Fruit fly (Drosophila melanogaster) whole organism, prepupa: Measurements from ENCODE around the gene knk.
A peak's percentile ranks its signal among the peaks of the same experiment; 100 is the strongest.

Experiments
- Blimp-1 ChIP-seq: fragments of 200-800 bp; sonication (Bioruptor generic); optimal IDR thresholded peaks from 3 replicates; lab custom pipeline; 2017; ENCODE audit warnings: missing biosample characterization, missing genetic modification characterization, mild to moderate bottlenecking, moderate library complexity, missing genetic modification reagents
- CG10631 ChIP-seq: fragments of 200-800 bp; sonication (Bioruptor generic); optimal IDR thresholded peaks from 2 replicates; lab custom pipeline; 2016; ENCODE audit warnings: missing biosample characterization, missing genetic modification characterization
- CG10669 ChIP-seq: fragments of 200-800 bp; sonication (Bioruptor generic); optimal IDR thresholded peaks from 3 replicates; lab custom pipeline; 2018; ENCODE audit warnings: missing biosample characterization, mild to moderate bottlenecking, missing genetic modification characterization, moderate library complexity
- CG11294 ChIP-seq: fragments of 200-800 bp; sonication (Bioruptor generic); IDR thresholded peaks from 2 replicates; pipeline ENCODE4 v1.3.6; 2022; ENCODE audit warnings: missing biosample characterization, missing genetic modification characterization
- CG11762 ChIP-seq: fragments of 200-800 bp; sonication (Bioruptor generic); optimal IDR thresholded peaks from 3 replicates; lab custom pipeline; 2016; ENCODE audit warnings: missing biosample characterization, missing genetic modification characterization; ENCODE audit not compliant: insufficient read depth
- CG11902 ChIP-seq: fragments of 200-800 bp; sonication (Bioruptor generic); optimal IDR thresholded peaks from 3 replicates; lab custom pipeline; 2016; ENCODE audit warnings: missing biosample characterization, missing genetic modification characterization
- CG15336 ChIP-seq: fragments of 200-800 bp; sonication (Bioruptor generic); IDR thresholded peaks from 2 replicates; pipeline ENCODE4 v1.3.6; 2022; ENCODE audit warnings: missing biosample characterization, missing genetic modification characterization
- CG16779 ChIP-seq: fragments of 200-800 bp; sonication (Bioruptor generic); optimal IDR thresholded peaks from 3 replicates; lab custom pipeline; 2017; ENCODE audit warnings: missing biosample characterization, mild to moderate bottlenecking, missing genetic modification characterization
- CG3032 ChIP-seq: fragments of 200-800 bp; optimal IDR thresholded peaks from 2 replicates; lab custom pipeline; 2019; ENCODE audit warnings: missing biosample characterization, mild to moderate bottlenecking, missing genetic modification characterization, moderate library complexity
- CG31627 ChIP-seq: fragments of 200-800 bp; sonication (Bioruptor generic); optimal IDR thresholded peaks from 3 replicates; lab custom pipeline; 2016; ENCODE audit warnings: missing biosample characterization, missing genetic modification characterization
- CG3919 ChIP-seq: fragments of 200-800 bp; sonication (Bioruptor generic); optimal IDR thresholded peaks from 3 replicates; lab custom pipeline; 2016; ENCODE audit warnings: missing biosample characterization, missing genetic modification characterization
- CG4318 ChIP-seq: fragments of 200-800 bp; sonication (Bioruptor generic); optimal IDR thresholded peaks from 3 replicates; lab custom pipeline; 2017; ENCODE audit warnings: missing biosample characterization, mild to moderate bottlenecking, missing genetic modification characterization
- CG6163 ChIP-seq: fragments of 200-800 bp; sonication (Bioruptor generic); IDR thresholded peaks from 3 replicates; pipeline ENCODE4 v1.3.6; 2022; ENCODE audit warnings: missing biosample characterization, missing genetic modification characterization
- CG6276 ChIP-seq: fragments of 200-800 bp; sonication (Bioruptor generic); optimal IDR thresholded peaks from 2 replicates; lab custom pipeline; 2017; ENCODE audit warnings: missing biosample characterization, mild to moderate bottlenecking, missing genetic modification characterization
- CG6854 ChIP-seq: fragments of 200-800 bp; sonication (Bioruptor generic); optimal IDR thresholded peaks from 2 replicates; lab custom pipeline; 2017; ENCODE audit warnings: missing biosample characterization, mild to moderate bottlenecking, missing genetic modification characterization
- CG7368 ChIP-seq: fragments of 200-800 bp; sonication (Bioruptor generic); optimal IDR thresholded peaks from 3 replicates; lab custom pipeline; 2016; ENCODE audit warnings: missing biosample characterization, missing genetic modification characterization
- CG8119 ChIP-seq: fragments of 200-800 bp; sonication (Bioruptor generic); IDR thresholded peaks from 3 replicates; pipeline ENCODE4 v1.3.6; 2022; ENCODE audit warnings: missing biosample characterization, missing genetic modification characterization
- CG8319 ChIP-seq: fragments of 200-800 bp; sonication (Bioruptor generic); optimal IDR thresholded peaks from 3 replicates; lab custom pipeline; 2016; ENCODE audit warnings: missing biosample characterization, missing genetic modification characterization
- CG8632 ChIP-seq: fragments of 200-800 bp; sonication (Bioruptor generic); optimal IDR thresholded peaks from 3 replicates; lab custom pipeline; 2016; ENCODE audit warnings: missing biosample characterization, missing genetic modification characterization
- CG9139 ChIP-seq: fragments of 200-800 bp; sonication (Bioruptor generic); optimal IDR thresholded peaks from 3 replicates; lab custom pipeline; 2017; ENCODE audit warnings: missing biosample characterization, mild to moderate bottlenecking, missing genetic modification characterization
- Eip75B ChIP-seq: fragments of 200-800 bp; sonication (Bioruptor generic); optimal IDR thresholded peaks from 3 replicates; lab custom pipeline; 2016; ENCODE audit warnings: missing biosample characterization, missing genetic modification characterization
- Eip78C ChIP-seq: fragments of 200-800 bp; sonication (Bioruptor generic); peaks from one replicate; lab custom pipeline; 2016; ENCODE audit warnings: missing biosample characterization, missing genetic modification characterization
- Eip93F ChIP-seq: fragments of 200-800 bp; sonication (Bioruptor generic); optimal IDR thresholded peaks from 2 replicates; lab custom pipeline; 2016; ENCODE audit warnings: missing biosample characterization, mild to moderate bottlenecking, missing genetic modification characterization
- Ets21C ChIP-seq: fragments of 200-800 bp; sonication (Bioruptor generic); optimal IDR thresholded peaks from 3 replicates; lab custom pipeline; 2016; ENCODE audit warnings: missing biosample characterization, missing genetic modification characterization
- Ets96B ChIP-seq: fragments of 200-800 bp; optimal IDR thresholded peaks from 2 replicates; lab custom pipeline; 2019; ENCODE audit warnings: missing biosample characterization, mild to moderate bottlenecking, missing genetic modification characterization, moderate library complexity
- Hr39 ChIP-seq: fragments of 200-800 bp; sonication (Bioruptor generic); optimal IDR thresholded peaks from 2 replicates; lab custom pipeline; 2016; ENCODE audit warnings: missing biosample characterization, missing genetic modification characterization
- Hr4 ChIP-seq: fragments of 200-800 bp; sonication (Bioruptor generic); optimal IDR thresholded peaks from 3 replicates; lab custom pipeline; 2016; ENCODE audit warnings: missing biosample characterization, missing genetic modification characterization
- OdsH ChIP-seq: fragments of 200-800 bp; sonication (Bioruptor generic); optimal IDR thresholded peaks from 3 replicates; lab custom pipeline; 2016; ENCODE audit warnings: missing biosample characterization, missing genetic modification characterization
- Sox14 ChIP-seq: fragments of 200-800 bp; sonication (Bioruptor generic); optimal IDR thresholded peaks from 3 replicates; lab custom pipeline; 2016; ENCODE audit warnings: missing biosample characterization, missing genetic modification characterization
- Sox15 ChIP-seq: fragments of 200-800 bp; sonication (Bioruptor generic); optimal IDR thresholded peaks from 3 replicates; lab custom pipeline; 2016; ENCODE audit warnings: missing biosample characterization, missing genetic modification characterization
- achi ChIP-seq: fragments of 200-800 bp; sonication (Bioruptor generic); optimal IDR thresholded peaks from 3 replicates; lab custom pipeline; 2016; ENCODE audit warnings: missing biosample characterization, missing genetic modification characterization
- acj6 ChIP-seq: fragments of 200-800 bp; sonication (Bioruptor generic); optimal IDR thresholded peaks from 3 replicates; lab custom pipeline; 2016; ENCODE audit warnings: missing biosample characterization, missing genetic modification characterization
- cyc ChIP-seq: fragments of 200-800 bp; sonication (Bioruptor generic); optimal IDR thresholded peaks from 3 replicates; lab custom pipeline; 2016; ENCODE audit warnings: missing biosample characterization, missing genetic modification characterization
- dsx ChIP-seq: fragments of 200-800 bp; optimal IDR thresholded peaks from 3 replicates; lab custom pipeline; 2019; ENCODE audit warnings: missing biosample characterization, mild to moderate bottlenecking, missing genetic modification characterization, moderate library complexity; ENCODE audit not compliant: poor library complexity, severe bottlenecking
- eg ChIP-seq: fragments of 200-800 bp; sonication (Bioruptor generic); IDR thresholded peaks from 3 replicates; pipeline ENCODE4 v1.3.6; 2022; ENCODE audit warnings: missing biosample characterization, missing genetic modification characterization
- esn ChIP-seq: fragments of 200-800 bp; sonication (Bioruptor generic); optimal IDR thresholded peaks from 2 replicates; lab custom pipeline; 2016; ENCODE audit warnings: missing biosample characterization, mild to moderate bottlenecking, missing genetic modification characterization, moderate library complexity
- fd59A ChIP-seq: fragments of 200-800 bp; sonication (Bioruptor generic); optimal IDR thresholded peaks from 2 replicates; lab custom pipeline; 2017; ENCODE audit warnings: missing biosample characterization, mild to moderate bottlenecking, missing genetic modification characterization, missing genetic modification reagents
- fkh ChIP-seq: fragments of 200-800 bp; sonication (Bioruptor generic); optimal IDR thresholded peaks from 3 replicates; lab custom pipeline; 2017; ENCODE audit warnings: missing biosample characterization, mild to moderate bottlenecking, missing genetic modification characterization, moderate library complexity
- lz ChIP-seq: fragments of 200-800 bp; sonication (Bioruptor generic); optimal IDR thresholded peaks from 3 replicates; lab custom pipeline; 2016; ENCODE audit warnings: missing biosample characterization, missing genetic modification characterization
- net ChIP-seq: fragments of 200-800 bp; sonication (Bioruptor generic); optimal IDR thresholded peaks from 3 replicates; lab custom pipeline; 2016; ENCODE audit warnings: missing biosample characterization, missing genetic modification characterization
- pdm3 ChIP-seq: fragments of 200-800 bp; sonication (Bioruptor generic); optimal IDR thresholded peaks from 3 replicates; lab custom pipeline; 2016; ENCODE audit warnings: missing biosample characterization, missing genetic modification characterization
- spab ChIP-seq: fragments of 200-800 bp; sonication (Bioruptor generic); optimal IDR thresholded peaks from 2 replicates; lab custom pipeline; 2017; ENCODE audit warnings: missing biosample characterization, mild to moderate bottlenecking, missing genetic modification characterization, missing genetic modification reagents
- ss ChIP-seq, 2 experiments: fragments of 200-800 bp; sonication (Bioruptor generic); optimal IDR thresholded peaks; 2 replicates in 1 of 2; 3 replicates in 1 of 2; lab custom pipeline; 2017 to 2018; ENCODE audit warnings: mild to moderate bottlenecking in 2 of 2, missing biosample characterization in 2 of 2, missing genetic modification characterization in 2 of 2, moderate library complexity in 1 of 2
- vri ChIP-seq: fragments of 200-800 bp; sonication (Bioruptor generic); optimal IDR thresholded peaks from 3 replicates; lab custom pipeline; 2016; ENCODE audit warnings: missing biosample characterization, mild to moderate bottlenecking, missing genetic modification characterization

Gene knk

dm6 chr3R:10111815-10112185 is 13.7 kb downstream of the knk start (continued):
- TF ChIP-seq CG11902 (GFP tag; lab: Kevin White, UChicago), result no peak
- no peak for TF ChIP-seq fd59A (GFP tag; lab: Kevin White, UChicago)
- no peak for TF ChIP-seq CG11294 (GFP tag; lab: Robert Waterston, UW)
- no peak for TF ChIP-seq CG6854
- TF ChIP-seq Eip78C (GFP tag; lab: Kevin White, UChicago), result peak; percentile 70
- TF ChIP-seq Ets21C (GFP tag; lab: Kevin White, UChicago), result no peak
- TF ChIP-seq CG15336 (GFP tag; lab: Robert Waterston, UW), result peak; percentile 61
- TF ChIP-seq CG10669 (GFP tag; lab: Kevin White, UChicago), result peak; percentile 14
- no peak for TF ChIP-seq spab (GFP tag; lab: Kevin White, UChicago)
- TF ChIP-seq CG16779 (tag; lab: Kevin White, UChicago), result no peak
- no peak for TF ChIP-seq fkh
- TF ChIP-seq Eip93F (GFP tag; lab: Kevin White, UChicago), result no peak
- peak; percentile 5 for TF ChIP-seq CG31627
- TF ChIP-seq cyc, result peak; percentile 22
- no peak for TF ChIP-seq Sox14 (GFP tag; lab: Kevin White, UChicago)
- no peak for TF ChIP-seq CG8319 (GFP tag; lab: Kevin White, UChicago)
- TF ChIP-seq CG3032 (tag; lab: Kevin White, UChicago), result peak; percentile 7
- no peak for TF ChIP-seq CG7368 (GFP tag; lab: Kevin White, UChicago)
- peak; percentile 61 for TF ChIP-seq Hr4
- TF ChIP-seq CG6276 (GFP tag; lab: Kevin White, UChicago), result peak; percentile 38
- peak; percentile 34; the same call in 1 of the 3 replicates for TF ChIP-seq CG6163 (GFP tag; lab: Robert Waterston, UW)
- no peak for TF ChIP-seq CG9139 (GFP tag; lab: Kevin White, UChicago)

- TF ChIP-seq CG8319 (GFP tag; lab: Kevin White, UChicago) (no peak), dsx (GFP tag; lab: Kevin White, UChicago) (no peak), vri (GFP tag; lab: Kevin White, UChicago) (no peak), Hr39 (GFP tag; lab: Kevin White, UChicago) (peak; percentile 23)
Measured at dm6 chr3R:10111150-10111814, 14.2 kb downstream of the knk start.

- TF ChIP-seq dsx (GFP tag; lab: Kevin White, UChicago) (no peak), eg (no peak), CG6854 (no peak), fkh (no peak), pdm3 (GFP tag; lab: Kevin White, UChicago) (no peak), Hr39 (GFP tag; lab: Kevin White, UChicago) (no peak), achi (GFP tag; lab: Kevin White, UChicago) (peak; percentile 100), CG3919 (peak; percentile 22), Sox14 (GFP tag; lab: Kevin White, UChicago) (peak; percentile 56), CG10631 (GFP tag; lab: Kevin White, UChicago) (no peak), Ets96B (tag; lab: Kevin White, UChicago) (no peak), Blimp-1 (GFP tag; lab: Kevin White, UChicago) (no peak), net (GFP tag; lab: Kevin White, UChicago) (no peak), CG7368 (GFP tag; lab: Kevin White, UChicago) (peak; percentile 18), CG11762 (GFP tag; lab: Kevin White, UChicago) (no peak), CG3032 (tag; lab: Kevin White, UChicago) (peak; percentile 32), Ets21C (GFP tag; lab: Kevin White, UChicago) (peak; percentile 8), Sox15 (GFP tag; lab: Kevin White, UChicago) (peak; percentile 21), Eip93F (GFP tag; lab: Kevin White, UChicago) (no peak), esn (peak; percentile 15), Hr4 (peak; percentile 35), CG15336 (GFP tag; lab: Robert Waterston, UW) (no peak), Eip75B (peak; percentile 15), Eip78C (GFP tag; lab: Kevin White, UChicago) (peak; percentile 20), vri (GFP tag; lab: Kevin White, UChicago) (no peak), acj6 (GFP tag; lab: Kevin White, UChicago) (peak; percentile 12), OdsH (no peak), CG8632 (GFP tag; lab: Kevin White, UChicago) (no peak), CG8119 (GFP tag; lab: Robert Waterston, UW) (no peak), lz (GFP tag; lab: Kevin White, UChicago) (peak; percentile 35), CG4318 (GFP tag; lab: Kevin White, UChicago) (no peak), ss (GFP tag; optimal IDR thresholded peaks at IDR 0.05; lab: Kevin White, UChicago) (no peak), spab (GFP tag; lab: Kevin White, UChicago) (no peak), CG6163 (GFP tag; lab: Robert Waterston, UW) (no peak), CG31627 (peak; percentile 38), cyc (peak; percentile 44)
Measured at dm6 chr3R:10109938-10110337, 15.5 kb downstream of the knk start, which contains the start of gene Fmr1. Gene Fmr1, minus strand, starts transcription at chr3R:10110121.
